Worm (Caenorhabditis elegans): ENCODE results near the gene R09A1.3.

The R09A1.3 gene

ce11 chrV:976498-977063 is 50.3 kb downstream of the R09A1.3 start:
- no peak for TF ChIP-seq tbx-2 (tag; optimal IDR thresholded peaks at IDR 0.05)
- TF ChIP-seq skn-1 (tag; optimal IDR thresholded peaks at IDR 0.05) = no peak
- peak; percentile 48 for TF ChIP-seq pqm-1 (tag; optimal IDR thresholded peaks at IDR 0.05)
- TF ChIP-seq unc-62 (GFP tag; optimal IDR thresholded peaks at IDR 0.05) = no peak
- no peak for TF ChIP-seq zag-1 (tag; optimal IDR thresholded peaks at IDR 0.05)
- TF ChIP-seq sea-2 (GFP tag; optimal IDR thresholded peaks at IDR 0.05) = no peak
- TF ChIP-seq elt-1 (tag; optimal IDR thresholded peaks at IDR 0.05) = no peak
- no peak for TF ChIP-seq nhr-43 (tag; optimal IDR thresholded peaks at IDR 0.05; ENCODE audit: poor library complexity, severe bottlenecking)
- TF ChIP-seq ceh-28 (tag; optimal IDR thresholded peaks at IDR 0.05) = no peak
- TF ChIP-seq nhr-67 (tag; optimal IDR thresholded peaks at IDR 0.05) = no peak
- peak; percentile 60 for TF ChIP-seq elt-2 (tag; optimal IDR thresholded peaks at IDR 0.05)
- TF ChIP-seq unc-39 (tag; optimal IDR thresholded peaks at IDR 0.05) = no peak
- TF ChIP-seq snpc-4 (tag; optimal IDR thresholded peaks at IDR 0.05) = no peak

ce11 chrV:975184-975583 is 51.7 kb downstream of the R09A1.3 start:
- no peak for TF ChIP-seq zag-1 (tag; optimal IDR thresholded peaks at IDR 0.05)
- no peak for TF ChIP-seq elt-1 (tag; optimal IDR thresholded peaks at IDR 0.05)
- no peak for TF ChIP-seq mml-1 (tag; optimal IDR thresholded peaks at IDR 0.05)
- TF ChIP-seq hmg-11 (tag; optimal IDR thresholded peaks at IDR 0.05) = peak; percentile 92
- peak; percentile 45 for TF ChIP-seq lsy-12 (tag; optimal IDR thresholded peaks at IDR 0.05)
- TF ChIP-seq nhr-77 (tag; optimal IDR thresholded peaks at IDR 0.05) = no peak
- no peak for TF ChIP-seq unc-62 (GFP tag; optimal IDR thresholded peaks at IDR 0.05)
- TF ChIP-seq nhr-25 (tag; optimal IDR thresholded peaks at IDR 0.05) = peak; percentile 46
- TF ChIP-seq fkh-10 (GFP tag; optimal IDR thresholded peaks at IDR 0.05) = peak; percentile 17
- TF ChIP-seq pha-4 (tag; optimal IDR thresholded peaks at IDR 0.05) = peak; percentile 63
- TF ChIP-seq ceh-28 (tag; optimal IDR thresholded peaks at IDR 0.05) = no peak
- TF ChIP-seq daf-12 (tag; optimal IDR thresholded peaks at IDR 0.05) = no peak
- TF ChIP-seq nhr-43 (tag; optimal IDR thresholded peaks at IDR 0.05; ENCODE audit: poor library complexity, severe bottlenecking) = no peak
- peak; percentile 28 for TF ChIP-seq nhr-23 (tag; optimal IDR thresholded peaks at IDR 0.05)
- TF ChIP-seq nhr-11 (tag; optimal IDR thresholded peaks at IDR 0.05) = no peak
- no peak for TF ChIP-seq ZK546.5 (tag; optimal IDR thresholded peaks at IDR 0.05)
- no peak for TF ChIP-seq aly-2 (tag; optimal IDR thresholded peaks at IDR 0.05)
- no peak for TF ChIP-seq elt-2 (tag; optimal IDR thresholded peaks at IDR 0.05)
- no peak for TF ChIP-seq pqm-1 (tag; optimal IDR thresholded peaks at IDR 0.05)
- TF ChIP-seq nhr-12 (tag; optimal IDR thresholded peaks at IDR 0.05) = no peak
- TF ChIP-seq nhr-76 (tag; optimal IDR thresholded peaks at IDR 0.05) = no peak
- TF ChIP-seq lin-39 (tag; optimal IDR thresholded peaks at IDR 0.05) = peak; percentile 87
- peak; percentile 86 for TF ChIP-seq nfya-1 (tag; optimal IDR thresholded peaks at IDR 0.05; ENCODE audit: insufficient read depth)
- peak; percentile 11 for TF ChIP-seq tbx-2 (tag; optimal IDR thresholded peaks at IDR 0.05)
- TF ChIP-seq sea-2 (GFP tag; optimal IDR thresholded peaks at IDR 0.05) = no peak
- no peak for TF ChIP-seq egl-27 (tag; optimal IDR thresholded peaks at IDR 0.05)
- TF ChIP-seq unc-39 (tag; optimal IDR thresholded peaks at IDR 0.05) = no peak
- no peak for TF ChIP-seq R02D3.7 (tag; optimal IDR thresholded peaks at IDR 0.05)
- TF ChIP-seq skn-1 (tag; optimal IDR thresholded peaks at IDR 0.05) = no peak
- TF ChIP-seq nhr-67 (tag; optimal IDR thresholded peaks at IDR 0.05) = no peak
- TF ChIP-seq lin-15B (tag; optimal IDR thresholded peaks at IDR 0.05) = peak; percentile 57
- TF ChIP-seq nhr-28 (tag; optimal IDR thresholded peaks at IDR 0.05) = no peak
- TF ChIP-seq ztf-4 (tag; optimal IDR thresholded peaks at IDR 0.05) = no peak
- no peak for TF ChIP-seq eor-1 (tag; optimal IDR thresholded peaks at IDR 0.05)
- no peak for TF ChIP-seq elt-3 (tag; optimal IDR thresholded peaks at IDR 0.05)
- TF ChIP-seq ztf-11 (tag; optimal IDR thresholded peaks at IDR 0.05) = no peak
- TF ChIP-seq nhr-237 (tag; optimal IDR thresholded peaks at IDR 0.05) = no peak
- TF ChIP-seq ceh-82 (tag; optimal IDR thresholded peaks at IDR 0.05) = no peak
- TF ChIP-seq jun-1 (tag; optimal IDR thresholded peaks at IDR 0.05) = peak; percentile 5
- no peak for TF ChIP-seq ceh-16 (tag; optimal IDR thresholded peaks at IDR 0.05)
- no peak for TF ChIP-seq fkh-2 (tag; optimal IDR thresholded peaks at IDR 0.05)
- TF ChIP-seq ama-1 (optimal IDR thresholded peaks at IDR 0.05) = no peak
- TF ChIP-seq mdl-1 (tag; optimal IDR thresholded peaks at IDR 0.05) = no peak
- peak; percentile 54 for TF ChIP-seq snpc-4 (tag; optimal IDR thresholded peaks at IDR 0.05)
- TF ChIP-seq egl-5 (tag; optimal IDR thresholded peaks at IDR 0.05) = peak; percentile 69
- no peak for TF ChIP-seq fos-1 (tag; optimal IDR thresholded peaks at IDR 0.05)
- TF ChIP-seq ceh-9 (tag; optimal IDR thresholded peaks at IDR 0.05) = no peak

All from whole organism, L3 larva.